Worm (Caenorhabditis elegans) whole organism, young adult: ENCODE data around the gene C13A10.1.
A peak's percentile ranks its signal among the peaks of the same experiment; 100 is the strongest.

Experiments
- B0019.2 ChIP-seq: fragments of 200-800 bp; sonication (Bioruptor generic); conservative IDR thresholded peaks from 2 replicates; pipeline ENCODE4 v1.3.6; 2022; ENCODE audit warnings: missing genetic modification reagents, missing genetic modification characterization, missing compliant biosample characterization
- B0261.1 ChIP-seq: sonication (generic microtip); optimal IDR thresholded peaks from 2 replicates; lab custom pipeline; 2016; ENCODE audit warnings: mild to moderate bottlenecking, missing genetic modification characterization, moderate library complexity, missing compliant biosample characterization
- C17E4.6 ChIP-seq: fragments of 200-800 bp; sonication (Bioruptor generic); IDR thresholded peaks from 2 replicates; pipeline ENCODE4 v1.3.6; 2022; ENCODE audit warnings: missing genetic modification reagents, missing genetic modification characterization, missing compliant biosample characterization
- F23B12.7 ChIP-seq: sonication (generic microtip); optimal IDR thresholded peaks from 2 replicates; lab custom pipeline; 2017; ENCODE audit warnings: missing genetic modification characterization, mild to moderate bottlenecking, missing compliant biosample characterization, antibody characterized with exemption, moderate library complexity; ENCODE audit not compliant: insufficient read depth
- K11D2.4 ChIP-seq: fragments of 200-800 bp; sonication (Bioruptor generic); IDR thresholded peaks from 2 replicates; pipeline ENCODE4 v1.3.6; 2022; ENCODE audit warnings: missing genetic modification reagents, missing genetic modification characterization, missing compliant biosample characterization
- Y53G8AR.9 ChIP-seq: fragments of 200-800 bp; sonication (Bioruptor generic); conservative IDR thresholded peaks from 2 replicates; pipeline ENCODE4 v1.3.6; 2022; ENCODE audit warnings: missing genetic modification reagents, missing genetic modification characterization, missing compliant biosample characterization
- ZK185.1 ChIP-seq: sonication (generic microtip); optimal IDR thresholded peaks from 2 replicates; lab custom pipeline; 2016; ENCODE audit warnings: mild to moderate bottlenecking, missing genetic modification characterization, missing compliant biosample characterization; ENCODE audit not compliant: poor library complexity, severe bottlenecking
- ama-1 ChIP-seq, 3 experiments: fragments of 150-350 bp in 1 of 3; sonication (generic microtip) in 2 of 3; optimal IDR thresholded peaks; 2 replicates each; lab custom pipeline; 2014 to 2018; ENCODE audit warnings: missing biosample characterization in 2 of 3, missing genetic modification characterization in 2 of 3, missing genetic modification reagents in 2 of 3
- atf-7 ChIP-seq: sonication (generic microtip); optimal IDR thresholded peaks from 2 replicates; lab custom pipeline; 2017; ENCODE audit warnings: mild to moderate bottlenecking, missing genetic modification characterization, missing compliant biosample characterization
- athp-1 ChIP-seq: sonication (generic microtip); optimal IDR thresholded peaks from 2 replicates; lab custom pipeline; 2017; ENCODE audit warnings: mild to moderate bottlenecking, missing genetic modification characterization, missing compliant biosample characterization
- attf-5 ChIP-seq: fragments of 200-800 bp; sonication (Bioruptor generic); optimal IDR thresholded peaks from 2 replicates; lab custom pipeline; 2018; ENCODE audit warnings: mild to moderate bottlenecking, missing genetic modification characterization, missing compliant biosample characterization
- cebp-1 ChIP-seq, 2 experiments: fragments of 200-800 bp in 1 of 2; sonication (Bioruptor generic) in 1 of 2; sonication (generic microtip) in 1 of 2; IDR thresholded peaks in 1 of 2; optimal IDR thresholded peaks in 1 of 2; 2 replicates each; pipeline versions ENCODE4 v1.3.6 to Lab custom; 2017 to 2022; ENCODE audit warnings: missing compliant biosample characterization in 2 of 2, missing genetic modification characterization in 2 of 2, mild to moderate bottlenecking in 1 of 2, missing genetic modification reagents in 1 of 2, moderate library complexity in 1 of 2
- cebp-2 ChIP-seq: fragments of 200-800 bp; sonication (Bioruptor generic); IDR thresholded peaks from 2 replicates; pipeline ENCODE4 v1.3.6; 2022; ENCODE audit warnings: missing genetic modification characterization, missing compliant biosample characterization
- ceh-100 ChIP-seq: fragments of 200-800 bp; sonication (Bioruptor generic); IDR thresholded peaks from 2 replicates; pipeline ENCODE4 v1.3.6; 2022; ENCODE audit warnings: missing genetic modification reagents, missing genetic modification characterization, missing compliant biosample characterization
- ceh-58 ChIP-seq: fragments of 200-800 bp; sonication (Bioruptor generic); IDR thresholded peaks from 2 replicates; pipeline ENCODE4 v1.3.6; 2022; ENCODE audit warnings: missing genetic modification characterization, missing compliant biosample characterization
- die-1 ChIP-seq: sonication (generic microtip); optimal IDR thresholded peaks from 2 replicates; lab custom pipeline; 2016; ENCODE audit warnings: missing genotype, mild to moderate bottlenecking, missing genetic modification characterization, missing compliant biosample characterization
- dpff-1 ChIP-seq: sonication (generic microtip); optimal IDR thresholded peaks from 2 replicates; lab custom pipeline; 2017; ENCODE audit warnings: mild to moderate bottlenecking, missing genetic modification characterization, missing compliant biosample characterization
- dpl-1 ChIP-seq: fragments of 150-350 bp; optimal IDR thresholded peaks from 2 replicates; lab custom pipeline; 2014; ENCODE audit warnings: missing biosample characterization, missing genetic modification reagents, missing genetic modification characterization
- efl-1 ChIP-seq: fragments of 150-350 bp; optimal IDR thresholded peaks from 2 replicates; lab custom pipeline; 2014; ENCODE audit warnings: missing biosample characterization, missing genetic modification reagents, missing genetic modification characterization
- egl-44 ChIP-seq: fragments of 200-800 bp; sonication (Bioruptor generic); IDR thresholded peaks from 2 replicates; pipeline ENCODE4 v1.3.6; 2022; ENCODE audit warnings: missing genetic modification reagents, missing genetic modification characterization, missing compliant biosample characterization
- egrh-3 ChIP-seq: fragments of 200-800 bp; sonication (Bioruptor generic); IDR thresholded peaks from 2 replicates; pipeline ENCODE4 v1.3.6; 2022; ENCODE audit warnings: missing genetic modification reagents, missing genetic modification characterization, missing compliant biosample characterization
- ekl-4 ChIP-seq: fragments of 200-800 bp; sonication (Bioruptor generic); IDR thresholded peaks from 2 replicates; pipeline ENCODE4 v1.3.6; 2022; ENCODE audit warnings: missing genetic modification reagents, missing genetic modification characterization, missing compliant biosample characterization
- ets-4 ChIP-seq: fragments of 200-800 bp; sonication (Bioruptor generic); optimal IDR thresholded peaks from 2 replicates; lab custom pipeline; 2018; ENCODE audit warnings: mild to moderate bottlenecking, missing genetic modification characterization, missing compliant biosample characterization
- gei-17 ChIP-seq: fragments of 200-800 bp; sonication (Bioruptor generic); optimal IDR thresholded peaks from 2 replicates; lab custom pipeline; 2018; ENCODE audit warnings: mild to moderate bottlenecking, missing genetic modification characterization, missing compliant biosample characterization
- him-1 ChIP-seq: sonication (generic microtip); optimal IDR thresholded peaks from 2 replicates; lab custom pipeline; 2016; ENCODE audit warnings: missing genotype, missing genetic modification reagents, missing genetic modification characterization, missing compliant biosample characterization
- hlh-26 ChIP-seq: fragments of 200-800 bp; sonication (Bioruptor generic); conservative IDR thresholded peaks from 2 replicates; pipeline ENCODE4 v1.3.6; 2022; ENCODE audit warnings: missing genetic modification reagents, missing genetic modification characterization, missing compliant biosample characterization
- hmg-1.2 ChIP-seq: fragments of 200-800 bp; sonication (Bioruptor generic); IDR thresholded peaks from 2 replicates; pipeline ENCODE4 v1.3.6; 2022; ENCODE audit warnings: missing genetic modification reagents, missing genetic modification characterization, missing compliant biosample characterization
- hmg-20 ChIP-seq: fragments of 200-800 bp; sonication (Bioruptor generic); IDR thresholded peaks from 2 replicates; pipeline ENCODE4 v1.3.6; 2022; ENCODE audit warnings: missing genetic modification reagents, missing genetic modification characterization, missing compliant biosample characterization
- lin-35 ChIP-seq, 3 experiments: fragments of 150-350 bp in 2 of 3; sonication (generic microtip) in 1 of 3; optimal IDR thresholded peaks; 2 replicates each; lab custom pipeline; 2014 to 2018; ENCODE audit warnings: missing biosample characterization in 3 of 3, missing genetic modification characterization in 3 of 3, missing genetic modification reagents in 3 of 3
- lin-40 ChIP-seq: sonication (generic microtip); optimal IDR thresholded peaks from 2 replicates; lab custom pipeline; 2016; ENCODE audit warnings: missing genetic modification characterization, mild to moderate bottlenecking, missing compliant biosample characterization, missing genotype, missing genetic modification reagents
- lir-1 ChIP-seq: fragments of 200-800 bp; sonication (Bioruptor generic); conservative IDR thresholded peaks from 2 replicates; pipeline ENCODE4 v1.3.6; 2022; ENCODE audit warnings: missing genetic modification reagents, missing genetic modification characterization, missing compliant biosample characterization
- madf-6 ChIP-seq: fragments of 200-800 bp; sonication (Bioruptor generic); IDR thresholded peaks from 2 replicates; pipeline ENCODE4 v1.3.6; 2022; ENCODE audit warnings: missing genetic modification reagents, missing genetic modification characterization, missing compliant biosample characterization
- nfya-2 ChIP-seq: fragments of 200-800 bp; sonication (Bioruptor generic); IDR thresholded peaks from 2 replicates; pipeline ENCODE4 v1.3.6; 2022; ENCODE audit warnings: missing genetic modification reagents, missing genetic modification characterization, missing compliant biosample characterization
- nfyb-1 ChIP-seq: fragments of 200-800 bp; sonication (Bioruptor generic); IDR thresholded peaks from 2 replicates; pipeline ENCODE4 v1.3.6; 2022; ENCODE audit warnings: missing genetic modification reagents, missing genetic modification characterization, missing compliant biosample characterization
- pha-4 ChIP-seq: fragments of 150-350 bp; sonication (generic microtip); optimal IDR thresholded peaks from 2 replicates; lab custom pipeline; 2014; ENCODE audit warnings: missing biosample characterization, missing genetic modification reagents, missing genetic modification characterization
- rcor-1 ChIP-seq: fragments of 200-800 bp; sonication (Bioruptor generic); IDR thresholded peaks from 2 replicates; pipeline ENCODE4 v1.3.6; 2022; ENCODE audit warnings: missing genetic modification reagents, missing genetic modification characterization, missing compliant biosample characterization
- sdz-38 ChIP-seq: sonication (generic microtip); optimal IDR thresholded peaks from 2 replicates; lab custom pipeline; 2016; ENCODE audit warnings: missing genotype, missing genetic modification characterization, missing compliant biosample characterization
- snpc-1.1 ChIP-seq: sonication (generic microtip); optimal IDR thresholded peaks from 2 replicates; lab custom pipeline; 2017; ENCODE audit warnings: missing genetic modification characterization, mild to moderate bottlenecking, missing compliant biosample characterization, antibody characterized with exemption, moderate library complexity, missing genotype, missing genetic modification reagents; ENCODE audit not compliant: insufficient read depth
- snpc-4 ChIP-seq, 5 experiments: fragments of 150-350 bp in 1 of 5; sonication (generic microtip) in 4 of 5; optimal IDR thresholded peaks; 2 replicates each; lab custom pipeline; 2014 to 2018; ENCODE audit warnings: missing genetic modification characterization in 5 of 5, missing biosample characterization in 3 of 5, antibody characterized with exemption in 2 of 5, mild to moderate bottlenecking in 2 of 5, missing compliant biosample characterization in 2 of 5, missing genotype in 2 of 5, moderate library complexity in 2 of 5, missing genetic modification reagents in 1 of 5
- somi-1 ChIP-seq: fragments of 200-800 bp; sonication (Bioruptor generic); optimal IDR thresholded peaks from 2 replicates; lab custom pipeline; 2018; ENCODE audit warnings: mild to moderate bottlenecking, missing genetic modification characterization, missing compliant biosample characterization
- sptf-2 ChIP-seq: fragments of 200-800 bp; sonication (Bioruptor generic); optimal IDR thresholded peaks from 2 replicates; lab custom pipeline; 2018; ENCODE audit warnings: mild to moderate bottlenecking, missing genetic modification characterization, missing compliant biosample characterization
- tbp1 ChIP-seq: fragments of 200-800 bp; sonication (Bioruptor generic); optimal IDR thresholded peaks from 2 replicates; lab custom pipeline; 2018; ENCODE audit warnings: mild to moderate bottlenecking, missing genetic modification characterization, missing compliant biosample characterization
- unc-62 ChIP-seq: fragments of 150-350 bp; optimal IDR thresholded peaks from 2 replicates; lab custom pipeline; 2014; ENCODE audit warnings: missing biosample characterization, missing genetic modification reagents, missing genetic modification characterization
- ztf-22 ChIP-seq: fragments of 200-800 bp; sonication (Bioruptor generic); optimal IDR thresholded peaks from 2 replicates; lab custom pipeline; 2018; ENCODE audit warnings: mild to moderate bottlenecking, missing genetic modification characterization, moderate library complexity, missing compliant biosample characterization
- ztf-3 ChIP-seq: fragments of 200-800 bp; sonication (Bioruptor generic); optimal IDR thresholded peaks from 2 replicates; lab custom pipeline; 2018; ENCODE audit warnings: mild to moderate bottlenecking, missing genetic modification characterization, missing compliant biosample characterization
- ztf-6 ChIP-seq: fragments of 200-800 bp; sonication (Bioruptor generic); IDR thresholded peaks from 2 replicates; pipeline ENCODE4 v1.3.6; 2022; ENCODE audit warnings: missing genetic modification reagents, missing genetic modification characterization, missing compliant biosample characterization

Gene C13A10.1

ce11 chrII:1320412-1320811 lies 35.0 kb downstream of the C13A10.1 start (continued):
- TF ChIP-seq hmg-20 = peak; percentile 79; the same call in 1 of the 2 replicates
- peak; percentile 34 for TF ChIP-seq B0261.1 (tag; lab: Kevin White, UChicago)
- peak; percentile 85 for TF ChIP-seq ceh-100 (GFP tag; lab: Robert Waterston, UW)
- no peak for TF ChIP-seq dpff-1
- peak; percentile 97 for TF ChIP-seq dpl-1 (GFP tag; lab: Kevin White, UChicago)
- peak; percentile 89 for TF ChIP-seq B0019.2 (GFP tag; lab: Robert Waterston, UW)
- TF ChIP-seq hlh-26 = no peak
- no peak for TF ChIP-seq nfya-2 (GFP tag; lab: Robert Waterston, UW)
- peak; percentile 8 for TF ChIP-seq ama-1 (optimal IDR thresholded peaks at IDR 0.05; lab: Kevin White, UChicago)
- peak in 1 of 2 experiments; percentile 52 for TF ChIP-seq ama-1 (GFP tag; optimal IDR thresholded peaks at IDR 0.05; lab: Kevin White, UChicago)
- peak; percentile 75 for TF ChIP-seq ztf-22 (GFP tag; lab: Kevin White, UChicago)
- TF ChIP-seq somi-1 (GFP tag; lab: Kevin White, UChicago) = peak; percentile 88
- no peak for TF ChIP-seq ets-4 (GFP tag; lab: Kevin White, UChicago)
- peak; percentile 69 to 98 (median 90) for TF ChIP-seq lin-35 (GFP tag; optimal IDR thresholded peaks at IDR 0.05; lab: Kevin White, UChicago)
- TF ChIP-seq attf-5 = peak; percentile 99
- TF ChIP-seq hmg-1.2 (GFP tag; lab: Robert Waterston, UW) = peak; percentile 96
- TF ChIP-seq lin-40 (tag; lab: Kevin White, UChicago) = peak; percentile 97
- TF ChIP-seq sptf-2 (GFP tag; lab: Kevin White, UChicago) = peak; percentile 30
- peak; percentile 66 for TF ChIP-seq unc-62 (GFP tag; lab: Kevin White, UChicago)
- no peak for TF ChIP-seq sdz-38 (tag; lab: Kevin White, UChicago)
- peak; percentile 85 for TF ChIP-seq ztf-6 (GFP tag; lab: Robert Waterston, UW)
- TF ChIP-seq cebp-2 (GFP tag; lab: Robert Waterston, UW) = peak; percentile 80; the same call in 1 of the 2 replicates
- TF ChIP-seq gei-17 = peak; percentile 75
- TF ChIP-seq egl-44 (GFP tag; lab: Robert Waterston, UW) = peak; percentile 93
- peak; percentile 94 for TF ChIP-seq K11D2.4
- TF ChIP-seq cebp-1 (GFP tag; IDR thresholded peaks at IDR 0.05; lab: Robert Waterston, UW) = peak; percentile 80
- peak; percentile 91 for TF ChIP-seq cebp-1 (tag; optimal IDR thresholded peaks at IDR 0.05; lab: Kevin White, UChicago)
- TF ChIP-seq efl-1 (GFP tag; lab: Kevin White, UChicago) = peak; percentile 92
- peak; percentile 97 for TF ChIP-seq F23B12.7 (tag; lab: Kevin White, UChicago)
- TF ChIP-seq rcor-1 = peak; percentile 96
- TF ChIP-seq tbp1 = peak; percentile 77
- TF ChIP-seq pha-4 = peak; percentile 97
- peak; percentile 89 for TF ChIP-seq atf-7 (tag; lab: Kevin White, UChicago)
- peak; percentile 81 for TF ChIP-seq ztf-3 (GFP tag; lab: Kevin White, UChicago)
- peak; percentile 98 for TF ChIP-seq Y53G8AR.9 (GFP tag; lab: Robert Waterston, UW)
- TF ChIP-seq ceh-58 (GFP tag; lab: Robert Waterston, UW) = peak; percentile 47; the same call in 1 of the 2 replicates
- peak; percentile 87 for TF ChIP-seq C17E4.6 (GFP tag; lab: Robert Waterston, UW)
- peak; percentile 40 for TF ChIP-seq die-1 (tag; lab: Kevin White, UChicago)
- TF ChIP-seq ekl-4 (GFP tag; lab: Robert Waterston, UW) = peak; percentile 97
- TF ChIP-seq snpc-4 (GFP tag; optimal IDR thresholded peaks at IDR 0.05; lab: Kevin White, UChicago) = peak; percentile 36
- peak; percentile 71 to 85 (median 77) for TF ChIP-seq snpc-4 (tag; optimal IDR thresholded peaks at IDR 0.05; lab: Kevin White, UChicago)
- peak; percentile 96 for TF ChIP-seq nfyb-1 (GFP tag; lab: Robert Waterston, UW)
- TF ChIP-seq egrh-3 (GFP tag; lab: Robert Waterston, UW) = peak; percentile 73
- TF ChIP-seq lir-1 (GFP tag; lab: Robert Waterston, UW) = peak; percentile 91
- TF ChIP-seq snpc-1.1 (tag; lab: Kevin White, UChicago) = peak; percentile 50
- peak; percentile 88 for TF ChIP-seq ZK185.1 (tag; lab: Kevin White, UChicago)
- peak; percentile 92 for TF ChIP-seq madf-6 (GFP tag; lab: Robert Waterston, UW)
- TF ChIP-seq athp-1 (tag; lab: Kevin White, UChicago) = peak; percentile 95
- TF ChIP-seq him-1 (tag; lab: Kevin White, UChicago) = no peak
